Fruit fly (Drosophila melanogaster) whole organism, embryonic: ENCODE data around the gene brat.

ENCODE experiments used
- Abd-B ChIP-seq: fragments of 200-800 bp; sonication (Bioruptor generic); optimal IDR thresholded peaks from 2 replicates; lab custom pipeline; 2018; ENCODE audit warnings: missing biosample characterization, mild to moderate bottlenecking, missing genetic modification characterization, moderate library complexity
- Adf1 ChIP-seq: fragments of 200-800 bp; sonication (Bioruptor generic); IDR thresholded peaks from 2 replicates; pipeline ENCODE4 v1.3.6; 2022; ENCODE audit warnings: missing biosample characterization, missing genetic modification characterization
- Aef1 ChIP-seq: fragments of 200-800 bp; sonication (Bioruptor generic); IDR thresholded peaks from 3 replicates; pipeline ENCODE4 v1.3.6; 2022; ENCODE audit warnings: missing biosample characterization, missing genetic modification characterization
- B-H2 ChIP-seq: fragments of 200-800 bp; sonication (Bioruptor generic); optimal IDR thresholded peaks from 2 replicates; lab custom pipeline; 2018; ENCODE audit warnings: missing biosample characterization, mild to moderate bottlenecking, missing genetic modification characterization
- CG11456 ChIP-seq: fragments of 200-800 bp; sonication (Bioruptor generic); IDR thresholded peaks from 3 replicates; pipeline ENCODE4 v1.3.6; 2022; ENCODE audit warnings: missing biosample characterization, missing genetic modification characterization
- CG13287 ChIP-seq: fragments of 200-800 bp; sonication (Bioruptor generic); IDR thresholded peaks from 2 replicates; pipeline ENCODE4 v1.3.6; 2022; ENCODE audit warnings: missing biosample characterization, missing genetic modification characterization; ENCODE audit not compliant: partially characterized antibody
- CG13894 ChIP-seq: fragments of 200-800 bp; sonication (Bioruptor generic); optimal IDR thresholded peaks from 3 replicates; lab custom pipeline; 2018; ENCODE audit warnings: missing biosample characterization, mild to moderate bottlenecking, missing genetic modification characterization, moderate library complexity
- CG14441 ChIP-seq: fragments of 200-800 bp; sonication (Bioruptor generic); IDR thresholded peaks from 2 replicates; pipeline ENCODE4 v1.3.6; 2022; ENCODE audit warnings: missing biosample characterization, missing genetic modification characterization
- CG14860 ChIP-seq: fragments of 200-800 bp; sonication (Bioruptor generic); IDR thresholded peaks from 3 replicates; pipeline ENCODE4 v1.3.6; 2022; ENCODE audit warnings: missing biosample characterization, missing genetic modification characterization; ENCODE audit not compliant: partially characterized antibody
- CG15514 ChIP-seq: fragments of 200-800 bp; sonication (Bioruptor generic); optimal IDR thresholded peaks from 3 replicates; lab custom pipeline; 2017; ENCODE audit warnings: missing biosample characterization, missing genetic modification characterization, mild to moderate bottlenecking, moderate library complexity, missing genetic modification reagents
- CG17385 ChIP-seq: fragments of 200-800 bp; sonication (Bioruptor generic); optimal IDR thresholded peaks from 3 replicates; lab custom pipeline; 2018; ENCODE audit warnings: missing biosample characterization, mild to moderate bottlenecking, missing genetic modification characterization
- CG17912 ChIP-seq: fragments of 200-800 bp; sonication (Bioruptor generic); optimal IDR thresholded peaks from 2 replicates; lab custom pipeline; 2018; ENCODE audit warnings: missing biosample characterization, mild to moderate bottlenecking, missing genetic modification characterization
- CG1792 ChIP-seq: fragments of 200-800 bp; sonication (Bioruptor generic); optimal IDR thresholded peaks from 2 replicates; lab custom pipeline; 2016; ENCODE audit warnings: missing biosample characterization, missing genetic modification characterization
- CG4328 ChIP-seq: fragments of 200-800 bp; sonication (Bioruptor generic); optimal IDR thresholded peaks from 3 replicates; lab custom pipeline; 2017; ENCODE audit warnings: missing biosample characterization, missing genetic modification reagents, missing genetic modification characterization
- CG4360 ChIP-seq: fragments of 200-800 bp; sonication (Bioruptor generic); IDR thresholded peaks from 2 replicates; pipeline ENCODE4 v1.3.6; 2022; ENCODE audit warnings: missing biosample characterization, missing genetic modification characterization
- CG5245 ChIP-seq: fragments of 200-800 bp; sonication (Bioruptor generic); optimal IDR thresholded peaks from 3 replicates; lab custom pipeline; 2016; ENCODE audit warnings: missing biosample characterization, missing genetic modification characterization
- CG6791 ChIP-seq: fragments of 200-800 bp; sonication (Bioruptor generic); IDR thresholded peaks from 3 replicates; pipeline ENCODE4 v1.3.6; 2022; ENCODE audit warnings: missing biosample characterization, missing genetic modification characterization; ENCODE audit not compliant: partially characterized antibody
- CG7745 ChIP-seq: fragments of 200-800 bp; sonication (Bioruptor generic); optimal IDR thresholded peaks from 2 replicates; lab custom pipeline; 2018; ENCODE audit warnings: missing biosample characterization, mild to moderate bottlenecking, missing genetic modification characterization, moderate library complexity
- CG7786 ChIP-seq: fragments of 200-800 bp; sonication (Bioruptor generic); optimal IDR thresholded peaks from 2 replicates; lab custom pipeline; 2016; ENCODE audit warnings: missing biosample characterization, missing genetic modification characterization
- CG9215 ChIP-seq: fragments of 200-800 bp; sonication (Bioruptor generic); IDR thresholded peaks from 2 replicates; pipeline ENCODE4 v1.3.6; 2022; ENCODE audit warnings: missing biosample characterization, missing genetic modification characterization
- CkIIα-i1 ChIP-seq: fragments of 200-800 bp; sonication (Bioruptor generic); IDR thresholded peaks from 2 replicates; pipeline ENCODE4 v1.3.6; 2022; ENCODE audit warnings: missing biosample characterization, missing genetic modification characterization
- D19B ChIP-seq: fragments of 200-800 bp; sonication (Bioruptor generic); optimal IDR thresholded peaks from 2 replicates; lab custom pipeline; 2017; ENCODE audit warnings: missing biosample characterization, mild to moderate bottlenecking, missing genetic modification characterization
- Dip2 ChIP-seq: fragments of 200-800 bp; sonication (Bioruptor generic); IDR thresholded peaks from 2 replicates; pipeline ENCODE4 v1.3.6; 2022; ENCODE audit warnings: missing biosample characterization, missing genetic modification characterization
- Dip3 ChIP-seq: fragments of 200-800 bp; sonication (Bioruptor generic); optimal IDR thresholded peaks from 3 replicates; lab custom pipeline; 2016; ENCODE audit warnings: missing biosample characterization, missing genetic modification characterization
- Doc2 ChIP-seq: fragments of 200-800 bp; sonication (Bioruptor generic); IDR thresholded peaks from 2 replicates; pipeline ENCODE4 v1.3.6; 2022; ENCODE audit warnings: missing biosample characterization, missing genetic modification characterization
- Drgx ChIP-seq: fragments of 200-800 bp; sonication (Bioruptor generic); IDR thresholded peaks from 2 replicates; pipeline ENCODE4 v1.3.6; 2022; ENCODE audit warnings: missing biosample characterization, missing genetic modification characterization
- H15 ChIP-seq: fragments of 200-800 bp; sonication (Bioruptor generic); IDR thresholded peaks from 3 replicates; pipeline ENCODE4 v1.3.6; 2022; ENCODE audit warnings: missing biosample characterization, missing genetic modification characterization
- Lhr ChIP-seq: fragments of 200-800 bp; sonication (Bioruptor generic); optimal IDR thresholded peaks from 3 replicates; lab custom pipeline; 2017; ENCODE audit warnings: mild to moderate bottlenecking, missing biosample characterization, missing genetic modification reagents, missing genetic modification characterization
- MBD-R2 ChIP-seq: fragments of 200-800 bp; sonication (Bioruptor generic); IDR thresholded peaks from 2 replicates; pipeline ENCODE4 v1.3.6; 2022; ENCODE audit warnings: missing biosample characterization, missing genetic modification characterization
- Myb ChIP-seq: fragments of 200-800 bp; sonication (Bioruptor generic); optimal IDR thresholded peaks from 2 replicates; lab custom pipeline; 2016; ENCODE audit warnings: missing biosample characterization, missing genetic modification characterization
- Sry-δ ChIP-seq: fragments of 200-800 bp; sonication (Bioruptor generic); optimal IDR thresholded peaks from 2 replicates; lab custom pipeline; 2016; ENCODE audit warnings: missing biosample characterization, missing genetic modification characterization
- abd-A ChIP-seq: fragments of 200-800 bp; sonication (Bioruptor generic); optimal IDR thresholded peaks from 3 replicates; lab custom pipeline; 2019; ENCODE audit warnings: missing biosample characterization, mild to moderate bottlenecking, missing genetic modification characterization, moderate library complexity
- ara ChIP-seq: fragments of 200-800 bp; sonication (Bioruptor generic); IDR thresholded peaks from 2 replicates; pipeline ENCODE4 v1.3.6; 2022; ENCODE audit warnings: missing biosample characterization, missing genetic modification characterization
- ato ChIP-seq: fragments of 200-800 bp; sonication (Bioruptor generic); IDR thresholded peaks from 2 replicates; pipeline ENCODE4 v1.3.6; 2022; ENCODE audit warnings: missing biosample characterization, missing genetic modification characterization; ENCODE audit not compliant: partially characterized antibody
- bab2 ChIP-seq: fragments of 200-800 bp; sonication (Bioruptor generic); optimal IDR thresholded peaks from 2 replicates; lab custom pipeline; 2016; ENCODE audit warnings: missing biosample characterization, missing genetic modification characterization
- bsh ChIP-seq, 2 experiments: fragments of 200-800 bp; sonication (Bioruptor generic); optimal IDR thresholded peaks; 2 replicates each; lab custom pipeline; 2017 to 2018; ENCODE audit warnings: mild to moderate bottlenecking in 2 of 2, missing biosample characterization in 2 of 2, missing genetic modification characterization in 2 of 2, moderate library complexity in 1 of 2
- cato ChIP-seq: fragments of 200-800 bp; sonication (Bioruptor generic); optimal IDR thresholded peaks from 2 replicates; lab custom pipeline; 2016; ENCODE audit warnings: missing biosample characterization, missing genetic modification characterization, borderline replicate concordance
- chm ChIP-seq: fragments of 200-800 bp; sonication (Bioruptor generic); IDR thresholded peaks from 2 replicates; pipeline ENCODE4 v1.3.6; 2022; ENCODE audit warnings: missing biosample characterization, missing genetic modification characterization
- crol ChIP-seq: fragments of 200-800 bp; sonication (Bioruptor generic); IDR thresholded peaks from 2 replicates; pipeline ENCODE4 v1.3.6; 2022; ENCODE audit warnings: missing biosample characterization, missing genetic modification characterization
- dysf ChIP-seq: fragments of 200-800 bp; sonication (Bioruptor generic); IDR thresholded peaks from 3 replicates; pipeline ENCODE4 v1.3.6; 2022; ENCODE audit warnings: missing biosample characterization, missing genetic modification characterization
- ems ChIP-seq: fragments of 200-800 bp; sonication (Bioruptor generic); optimal IDR thresholded peaks from 3 replicates; lab custom pipeline; 2016; ENCODE audit warnings: missing biosample characterization, missing genetic modification characterization
- gcm ChIP-seq: fragments of 200-800 bp; sonication (Bioruptor generic); optimal IDR thresholded peaks from 2 replicates; lab custom pipeline; 2019; ENCODE audit warnings: missing biosample characterization, mild to moderate bottlenecking, missing genetic modification characterization, moderate library complexity
- gem ChIP-seq: fragments of 200-800 bp; sonication (Bioruptor generic); optimal IDR thresholded peaks from 2 replicates; lab custom pipeline; 2019; ENCODE audit warnings: missing biosample characterization, mild to moderate bottlenecking, missing genetic modification characterization, moderate library complexity
- gfzf ChIP-seq: fragments of 200-800 bp; sonication (Bioruptor generic); optimal IDR thresholded peaks from 2 replicates; lab custom pipeline; 2016; ENCODE audit warnings: missing biosample characterization, mild to moderate bottlenecking, missing genetic modification characterization, moderate library complexity
- gt ChIP-seq: fragments of 200-800 bp; sonication (Bioruptor generic); IDR thresholded peaks from 2 replicates; pipeline ENCODE4 v1.3.6; 2022; ENCODE audit warnings: missing biosample characterization, missing genetic modification characterization
- nom ChIP-seq: fragments of 200-800 bp; sonication (Bioruptor generic); optimal IDR thresholded peaks from 2 replicates; lab custom pipeline; 2017; ENCODE audit warnings: missing biosample characterization, missing genetic modification characterization, mild to moderate bottlenecking, moderate library complexity, missing genetic modification reagents
- pfk ChIP-seq: fragments of 200-800 bp; sonication (Bioruptor generic); optimal IDR thresholded peaks from 2 replicates; lab custom pipeline; 2018; ENCODE audit warnings: missing biosample characterization, mild to moderate bottlenecking, missing genetic modification characterization, moderate library complexity
- prd ChIP-seq, 3 experiments: fragments of >200 bp in 2 of 3; fragments of 200-800 bp in 1 of 3; sonication (Bioruptor generic) in 1 of 3; optimal IDR thresholded peaks in 2 of 3; IDR thresholded peaks in 1 of 3; 2 replicates in 2 of 3; 3 replicates in 1 of 3; pipeline versions ENCODE4 v1.3.6 to Lab custom; 2017 to 2022; ENCODE audit warnings: missing biosample characterization in 1 of 3, missing genetic modification characterization in 1 of 3
- sd ChIP-seq: fragments of 200-800 bp; sonication (Bioruptor generic); optimal IDR thresholded peaks from 3 replicates; lab custom pipeline; 2018; ENCODE audit warnings: missing biosample characterization, mild to moderate bottlenecking, missing genetic modification characterization, moderate library complexity
- seq ChIP-seq: fragments of 200-800 bp; sonication (Bioruptor generic); IDR thresholded peaks from 2 replicates; pipeline ENCODE4 v1.3.6; 2022; ENCODE audit warnings: missing biosample characterization, missing genetic modification characterization
- twi ChIP-seq: fragments of 200-800 bp; optimal IDR thresholded peaks from 2 replicates; lab custom pipeline; 2019; ENCODE audit warnings: missing biosample characterization, mild to moderate bottlenecking, missing genetic modification characterization, moderate library complexity
- z ChIP-seq: fragments of 200-800 bp; sonication (Bioruptor generic); IDR thresholded peaks from 3 replicates; pipeline ENCODE4 v1.3.6; 2022; ENCODE audit warnings: missing biosample characterization, missing genetic modification characterization

brat gene

dm6 chr2L:19144115-19144514, 10.5 kb downstream of the brat start (continued):
- TF ChIP-seq CG6791 (GFP tag; lab: Robert Waterston, UW) (no peak), nom (GFP tag; lab: Kevin White, UChicago) (peak; percentile 83), B-H2 (GFP tag; lab: Kevin White, UChicago) (no peak), bsh (GFP tag; optimal IDR thresholded peaks at IDR 0.05; lab: Kevin White, UChicago) (peak in 1 of 2 experiments; percentile 19), CG5245 (no peak), cato (no peak), CG13894 (tag; lab: Kevin White, UChicago) (peak; percentile 78), chm (GFP tag; lab: Robert Waterston, UW) (no peak), gfzf (GFP tag; lab: Kevin White, UChicago) (no peak), H15 (GFP tag; lab: Robert Waterston, UW) (no peak), ems (GFP tag; lab: Kevin White, UChicago) (no peak), CG4360 (GFP tag; lab: Robert Waterston, UW) (no peak), Abd-B (GFP tag; lab: Kevin White, UChicago) (no peak), Doc2 (GFP tag; lab: Robert Waterston, UW) (no peak), CG4328 (GFP tag; lab: Kevin White, UChicago) (no peak), CkIIα-i1 (GFP tag; lab: Robert Waterston, UW) (no peak), gt (no peak), bab2 (no peak), CG9215 (GFP tag; lab: Robert Waterston, UW) (no peak), sd (tag; lab: Kevin White, UChicago) (no peak), CG7745 (no peak), MBD-R2 (GFP tag; lab: Robert Waterston, UW) (no peak), gem (tag; lab: Kevin White, UChicago) (no peak), CG13287 (no peak), seq (GFP tag; lab: Robert Waterston, UW) (no peak), CG14441 (GFP tag; lab: Robert Waterston, UW) (no peak), CG1792 (GFP tag; lab: Kevin White, UChicago) (no peak), Lhr (GFP tag; lab: Kevin White, UChicago) (no peak), ara (no peak), CG7786 (GFP tag; lab: Kevin White, UChicago) (no peak), Sry-δ (GFP tag; lab: Kevin White, UChicago) (no peak), Adf1 (GFP tag; lab: Robert Waterston, UW) (peak; percentile 14; the same call in 1 of the 2 replicates), dysf (GFP tag; lab: Robert Waterston, UW) (no peak), CG15514 (GFP tag; lab: Kevin White, UChicago) (no peak)

DNA sequence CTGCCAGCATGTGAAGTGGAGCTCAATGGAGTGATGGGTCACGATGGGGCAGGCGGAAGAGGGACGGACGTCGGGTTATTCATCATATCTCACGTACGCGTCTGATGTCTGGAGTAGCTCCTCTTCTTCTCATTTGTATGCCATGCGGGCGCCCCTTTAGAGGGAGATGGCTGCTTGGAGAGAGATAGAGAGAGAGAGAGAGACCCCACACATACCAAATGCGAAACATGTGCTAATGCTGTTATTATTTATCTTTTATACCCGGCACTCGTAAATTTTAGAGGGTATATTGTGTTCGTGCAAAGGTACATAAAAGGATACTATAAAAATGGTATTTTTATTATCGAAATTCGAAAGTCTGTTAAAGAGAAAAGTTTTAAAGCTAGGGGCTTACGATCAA, 12.4 kb downstream of the brat start:
- TF ChIP-seq CG17385 (GFP tag; lab: Kevin White, UChicago) (peak; percentile 56), Drgx (no peak), Dip3 (no peak), prd (optimal IDR thresholded peaks at IDR 0.05; lab: Kevin White, UChicago) (no peak), prd (GFP tag; IDR thresholded peaks at IDR 0.05; lab: Robert Waterston, UW) (0 out of 3 replicates have a peak, but pooled peaks have one; percentile 12), D19B (GFP tag; lab: Kevin White, UChicago) (peak; percentile 79), Dip2 (no peak), CG11456 (GFP tag; lab: Robert Waterston, UW) (no peak), CG14860 (GFP tag; lab: Robert Waterston, UW) (no peak), CG17912 (GFP tag; lab: Kevin White, UChicago) (no peak), z (0 out of 3 replicates have a peak, but pooled peaks have one; percentile 24), abd-A (tag; lab: Kevin White, UChicago) (peak; percentile 12), pfk (peak; percentile 28), crol (GFP tag; lab: Robert Waterston, UW) (peak; percentile 50; the same call in 1 of the 2 replicates), twi (tag; lab: Kevin White, UChicago) (peak; percentile 92), Myb (GFP tag; lab: Kevin White, UChicago) (no peak), Aef1 (GFP tag; lab: Robert Waterston, UW) (no peak), gcm (GFP tag; lab: Kevin White, UChicago) (peak; percentile 92), ato (GFP tag; lab: Robert Waterston, UW) (peak; percentile 17; the same call in 1 of the 2 replicates)
